Worm (Caenorhabditis elegans): Measurements from ENCODE around the gene C24A3.4.

- no peak for TF ChIP-seq nhr-12 (tag; optimal IDR thresholded peaks at IDR 0.05)
- no peak for TF ChIP-seq ceh-39 (tag; optimal IDR thresholded peaks at IDR 0.05)
- TF ChIP-seq pha-4 (tag; optimal IDR thresholded peaks at IDR 0.05), result no peak
- no peak for TF ChIP-seq flh-1 (GFP tag; optimal IDR thresholded peaks at IDR 0.05)
- no peak for TF ChIP-seq cnd-1 (tag; optimal IDR thresholded peaks at IDR 0.05)
These were observed 11.5 kb upstream of the C24A3.4 start, which contains the start of gene nmur-1 for ce11 chrX:8980676-8981075.
